Worm (Caenorhabditis elegans) whole organism, L1 larva: Measurements from ENCODE around the gene K04A8.19.

ENCODE experiments used
- aha-1 ChIP-seq: fragments of 150-350 bp; optimal IDR thresholded peaks from 2 replicates; lab custom pipeline; 2014; ENCODE audit warnings: missing biosample characterization, missing genetic modification characterization
- ama-1 ChIP-seq: fragments of 150-350 bp; optimal IDR thresholded peaks from 2 replicates; lab custom pipeline; 2014
- blmp-1 ChIP-seq: fragments of 150-350 bp; optimal IDR thresholded peaks from 2 replicates; lab custom pipeline; 2014; ENCODE audit warnings: missing biosample characterization, missing genetic modification characterization
- ceh-8 ChIP-seq: fragments of 200-800 bp; sonication (Bioruptor generic); optimal IDR thresholded peaks from 2 replicates; lab custom pipeline; 2018; ENCODE audit warnings: mild to moderate bottlenecking, missing genetic modification characterization, moderate library complexity, missing compliant biosample characterization
- ceh-90 ChIP-seq: sonication (generic microtip); optimal IDR thresholded peaks from 2 replicates; lab custom pipeline; 2016; ENCODE audit warnings: missing genetic modification characterization, missing compliant biosample characterization
- ces-1 ChIP-seq: fragments of 150-350 bp; optimal IDR thresholded peaks from 2 replicates; lab custom pipeline; 2014; ENCODE audit warnings: missing biosample characterization, missing genetic modification reagents, missing genetic modification characterization
- dsc-1 ChIP-seq: sonication (generic microtip); optimal IDR thresholded peaks from 2 replicates; lab custom pipeline; 2016; ENCODE audit warnings: mild to moderate bottlenecking, missing genetic modification characterization, missing compliant biosample characterization
- efl-3 ChIP-seq: fragments of 200-800 bp; sonication (Bioruptor generic); optimal IDR thresholded peaks from 2 replicates; lab custom pipeline; 2018; ENCODE audit warnings: mild to moderate bottlenecking, missing genetic modification characterization, missing compliant biosample characterization
- egl-13 ChIP-seq: sonication (generic microtip); optimal IDR thresholded peaks from 2 replicates; lab custom pipeline; 2016; ENCODE audit warnings: missing genotype, missing genetic modification reagents, missing genetic modification characterization, missing compliant biosample characterization
- egl-27 ChIP-seq, 2 experiments: fragments of 150-350 bp in 1 of 2; sonication (generic microtip); optimal IDR thresholded peaks; 3 replicates each; lab custom pipeline; 2017 to 2018; ENCODE audit warnings: missing biosample characterization in 2 of 2, missing genetic modification characterization in 2 of 2, missing genetic modification reagents in 2 of 2
- elt-2 ChIP-seq: sonication (generic microtip); optimal IDR thresholded peaks from 2 replicates; lab custom pipeline; 2016; ENCODE audit warnings: missing genetic modification characterization, mild to moderate bottlenecking, inconsistent platforms, missing compliant biosample characterization, missing genetic modification reagents
- elt-3 ChIP-seq, 6 experiments: fragments of 150-350 bp in 1 of 6; sonication (generic microtip); optimal IDR thresholded peaks; 2 replicates each; lab custom pipeline; 2017 to 2018; ENCODE audit warnings: missing biosample characterization in 6 of 6, missing genetic modification characterization in 6 of 6, inconsistent platforms in 1 of 6
- fkh-10 ChIP-seq: sonication (generic microtip); optimal IDR thresholded peaks from 2 replicates; lab custom pipeline; 2017; ENCODE audit warnings: missing biosample characterization, missing genetic modification reagents, missing genetic modification characterization
- fkh-4 ChIP-seq: sonication (generic microtip); optimal IDR thresholded peaks from 2 replicates; lab custom pipeline; 2016; ENCODE audit warnings: missing compliant biosample characterization, missing genetic modification characterization, borderline replicate concordance
- grh-1 ChIP-seq: fragments of 200-800 bp; sonication (Bioruptor generic); IDR thresholded peaks from 2 replicates; pipeline ENCODE4 v1.3.6; 2022; ENCODE audit warnings: missing genetic modification reagents, missing genetic modification characterization, missing compliant biosample characterization
- irx-1 ChIP-seq: sonication (generic microtip); optimal IDR thresholded peaks from 2 replicates; lab custom pipeline; 2016; ENCODE audit warnings: missing genetic modification characterization, missing compliant biosample characterization
- jun-1 ChIP-seq: fragments of 150-350 bp; optimal IDR thresholded peaks from 2 replicates; lab custom pipeline; 2014; ENCODE audit warnings: missing biosample characterization, missing genetic modification reagents, missing genetic modification characterization
- lin-13 ChIP-seq: fragments of 150-350 bp; optimal IDR thresholded peaks from 2 replicates; lab custom pipeline; 2014; ENCODE audit warnings: missing biosample characterization, missing genetic modification reagents, missing genetic modification characterization
- lin-14 ChIP-seq: fragments of 200-800 bp; sonication (Bioruptor generic); optimal IDR thresholded peaks from 2 replicates; lab custom pipeline; 2018; ENCODE audit warnings: mild to moderate bottlenecking, missing genetic modification characterization, moderate library complexity, missing compliant biosample characterization
- lin-35 ChIP-seq, 2 experiments: fragments of 150-350 bp; optimal IDR thresholded peaks; 2 replicates each; lab custom pipeline; 2014; ENCODE audit warnings: missing biosample characterization in 2 of 2, missing genetic modification characterization in 2 of 2, missing genetic modification reagents in 2 of 2
- lir-3 ChIP-seq: sonication (generic microtip); optimal IDR thresholded peaks from 2 replicates; lab custom pipeline; 2016; ENCODE audit warnings: mild to moderate bottlenecking, missing genetic modification characterization, moderate library complexity, missing compliant biosample characterization; ENCODE audit not compliant: poor library complexity
- lsy-2 ChIP-seq, 2 experiments: fragments of 150-350 bp; optimal IDR thresholded peaks; 2 replicates each; lab custom pipeline; 2014; ENCODE audit warnings: missing biosample characterization in 2 of 2, missing genetic modification characterization in 2 of 2
- mab-9 ChIP-seq: fragments of 200-800 bp; sonication (Bioruptor generic); IDR thresholded peaks from 2 replicates; pipeline ENCODE4 v1.3.6; 2022; ENCODE audit warnings: missing genetic modification reagents, missing genetic modification characterization, missing compliant biosample characterization
- mef-2 ChIP-seq: fragments of 150-350 bp; optimal IDR thresholded peaks from 2 replicates; lab custom pipeline; 2014; ENCODE audit warnings: missing biosample characterization, missing genetic modification characterization
- mep-1 ChIP-seq: fragments of 150-350 bp; optimal IDR thresholded peaks from 2 replicates; lab custom pipeline; 2014; ENCODE audit warnings: missing biosample characterization, missing genetic modification characterization
- nhr-19 ChIP-seq: fragments of 200-800 bp; sonication (Bioruptor generic); conservative IDR thresholded peaks from 2 replicates; pipeline ENCODE4 v1.3.6; 2022; ENCODE audit warnings: missing genetic modification characterization, missing compliant biosample characterization
- nhr-20 ChIP-seq: sonication (generic microtip); optimal IDR thresholded peaks from 2 replicates; lab custom pipeline; 2016; ENCODE audit warnings: mild to moderate bottlenecking, missing genetic modification characterization, missing compliant biosample characterization
- nhr-47 ChIP-seq: sonication (generic microtip); optimal IDR thresholded peaks from 2 replicates; lab custom pipeline; 2016; ENCODE audit warnings: mild to moderate bottlenecking, missing genetic modification characterization, moderate library complexity, missing compliant biosample characterization
- nhr-76 ChIP-seq: sonication (generic microtip); optimal IDR thresholded peaks from 2 replicates; lab custom pipeline; 2017; ENCODE audit warnings: missing biosample characterization, missing genetic modification characterization
- nhr-84 ChIP-seq: sonication (generic microtip); optimal IDR thresholded peaks from 2 replicates; lab custom pipeline; 2017; ENCODE audit warnings: missing biosample characterization, missing genetic modification characterization
- nhr-85 ChIP-seq: sonication (generic microtip); peaks from one replicate; lab custom pipeline; 2016; ENCODE audit warnings: missing genetic modification characterization, inconsistent platforms, missing compliant biosample characterization
- pag-3 ChIP-seq: sonication (generic microtip); optimal IDR thresholded peaks from 2 replicates; lab custom pipeline; 2017; ENCODE audit warnings: missing genetic modification characterization, mild to moderate bottlenecking, missing compliant biosample characterization, antibody characterized with exemption, borderline replicate concordance; ENCODE audit not compliant: insufficient read depth
- rnt-1 ChIP-seq: sonication (generic microtip); optimal IDR thresholded peaks from 2 replicates; lab custom pipeline; 2016; ENCODE audit warnings: mild to moderate bottlenecking, missing genetic modification characterization, moderate library complexity, missing compliant biosample characterization
- skn-1 ChIP-seq: fragments of 150-350 bp; optimal IDR thresholded peaks from 2 replicates; lab custom pipeline; 2014; ENCODE audit warnings: missing biosample characterization, missing genetic modification characterization
- snu-23 ChIP-seq: sonication (generic microtip); optimal IDR thresholded peaks from 2 replicates; lab custom pipeline; 2016; ENCODE audit warnings: missing genetic modification characterization, missing compliant biosample characterization
- sox-4 ChIP-seq: sonication (generic microtip); optimal IDR thresholded peaks from 2 replicates; lab custom pipeline; 2016; ENCODE audit warnings: missing genetic modification characterization, missing compliant biosample characterization
- swsn-7 ChIP-seq: sonication (generic microtip); optimal IDR thresholded peaks from 2 replicates; lab custom pipeline; 2016; ENCODE audit warnings: missing genetic modification characterization, missing compliant biosample characterization
- tbx-2 ChIP-seq: sonication (generic microtip); optimal IDR thresholded peaks from 2 replicates; lab custom pipeline; 2016; ENCODE audit warnings: missing genetic modification characterization, missing compliant biosample characterization
- unc-130 ChIP-seq: fragments of 150-350 bp; optimal IDR thresholded peaks from 2 replicates; lab custom pipeline; 2017; ENCODE audit warnings: missing biosample characterization, missing genetic modification characterization, inconsistent platforms
- unc-30 ChIP-seq: sonication (generic microtip); optimal IDR thresholded peaks from 2 replicates; lab custom pipeline; 2017; ENCODE audit warnings: missing biosample characterization, missing genetic modification characterization
- unc-86 ChIP-seq: sonication (generic microtip); optimal IDR thresholded peaks from 2 replicates; lab custom pipeline; 2016; ENCODE audit warnings: missing genetic modification characterization, missing compliant biosample characterization
- unc-98 ChIP-seq: fragments of 200-800 bp; sonication (Bioruptor generic); IDR thresholded peaks from 2 replicates; pipeline ENCODE4 v1.3.6; 2022; ENCODE audit warnings: missing genetic modification characterization, missing compliant biosample characterization
- xbp-1 ChIP-seq: sonication (generic microtip); optimal IDR thresholded peaks from 2 replicates; lab custom pipeline; 2016; ENCODE audit warnings: missing genetic modification characterization, missing compliant biosample characterization
- zip-4 ChIP-seq: fragments of 200-800 bp; sonication (Bioruptor generic); optimal IDR thresholded peaks from 2 replicates; lab custom pipeline; 2018; ENCODE audit warnings: mild to moderate bottlenecking, missing genetic modification characterization, moderate library complexity, missing compliant biosample characterization
- ztf-11 ChIP-seq, 2 experiments: sonication (generic microtip); optimal IDR thresholded peaks; 2 replicates each; lab custom pipeline; 2016 to 2017; ENCODE audit warnings: missing genetic modification characterization in 2 of 2, missing biosample characterization in 1 of 2, missing compliant biosample characterization in 1 of 2

Gene K04A8.19

ce11 chrV:6517305-6518224, 36.6 kb downstream of the K04A8.19 start (continued):
- TF ChIP-seq rnt-1 (peak; percentile 52), lin-13 (peak; percentile 17), tbx-2 (tag; lab: Kevin White, UChicago) (peak; percentile 27), xbp-1 (no peak), skn-1 (tag; lab: Kevin White, UChicago) (no peak), pag-3 (peak; percentile 77), mep-1 (tag; lab: Kevin White, UChicago) (peak; percentile 57), ama-1 (lab: Kevin White, UChicago) (peak; percentile 31), efl-3 (GFP tag; lab: Kevin White, UChicago) (no peak), unc-130 (tag; lab: Kevin White, UChicago) (peak; percentile 8), jun-1 (tag; lab: Kevin White, UChicago) (no peak), nhr-85 (tag; lab: Kevin White, UChicago) (peak; percentile 88), mab-9 (GFP tag; lab: Robert Waterston, UW) (no peak), lsy-2 (tag; optimal IDR thresholded peaks at IDR 0.05; lab: Kevin White, UChicago) (peak; percentile 8 to 33), elt-3 (tag; optimal IDR thresholded peaks at IDR 0.05; lab: Kevin White, UChicago) (peak in 2 of 6 experiments; percentile 55 to 72), ztf-11 (tag; optimal IDR thresholded peaks at IDR 0.05; lab: Kevin White, UChicago) (no peak), lir-3 (tag; lab: Kevin White, UChicago) (peak; percentile 5), ceh-8 (GFP tag; lab: Kevin White, UChicago) (no peak), irx-1 (tag; lab: Kevin White, UChicago) (peak; percentile 6), nhr-19 (GFP tag; lab: Robert Waterston, UW) (peak; percentile 70), lin-35 (GFP tag; optimal IDR thresholded peaks at IDR 0.05; lab: Kevin White, UChicago) (peak; percentile 22 to 29), mef-2 (tag; lab: Kevin White, UChicago) (no peak), nhr-20 (tag; lab: Kevin White, UChicago) (peak; percentile 55), swsn-7 (tag; lab: Kevin White, UChicago) (peak; percentile 27), zip-4 (GFP tag; lab: Kevin White, UChicago) (no peak)

ce11 chrV:6516491-6517304, 37.5 kb downstream of the K04A8.19 start, which contains the start of gene mdh-1:
Gene mdh-1, minus strand, starts transcription at chrV:6516526.
- TF ChIP-seq elt-2 (tag; lab: Kevin White, UChicago) (peak; percentile 29), ces-1 (GFP tag; lab: Kevin White, UChicago) (no peak), lin-35 (GFP tag; optimal IDR thresholded peaks at IDR 0.05; lab: Kevin White, UChicago) (peak; percentile 30 to 71), fkh-10 (GFP tag; lab: Kevin White, UChicago) (no peak), unc-98 (GFP tag; lab: Robert Waterston, UW) (no peak), nhr-84 (tag; lab: Kevin White, UChicago) (no peak), snu-23 (GFP tag; lab: Kevin White, UChicago) (no peak), ceh-90 (tag; lab: Kevin White, UChicago) (no peak), lir-3 (tag; lab: Kevin White, UChicago) (no peak), aha-1 (tag; lab: Kevin White, UChicago) (no peak), unc-30 (tag; lab: Kevin White, UChicago) (no peak), tbx-2 (tag; lab: Kevin White, UChicago) (no peak), unc-130 (tag; lab: Kevin White, UChicago) (no peak), swsn-7 (tag; lab: Kevin White, UChicago) (no peak), skn-1 (tag; lab: Kevin White, UChicago) (no peak), egl-27 (tag; optimal IDR thresholded peaks at IDR 0.05; lab: Kevin White, UChicago) (peak in 1 of 2 experiments; percentile 25), mef-2 (tag; lab: Kevin White, UChicago) (no peak), dsc-1 (tag; lab: Kevin White, UChicago) (no peak), unc-86 (tag; lab: Kevin White, UChicago) (no peak), fkh-4 (tag; lab: Kevin White, UChicago) (no peak), lin-14 (GFP tag; lab: Kevin White, UChicago) (peak; percentile 58), blmp-1 (peak; percentile 62), sox-4 (no peak), nhr-76 (tag; lab: Kevin White, UChicago) (no peak), ceh-8 (GFP tag; lab: Kevin White, UChicago) (no peak), irx-1 (tag; lab: Kevin White, UChicago) (no peak), nhr-47 (peak; percentile 13), egl-13 (tag; lab: Kevin White, UChicago) (no peak), mep-1 (tag; lab: Kevin White, UChicago) (peak; percentile 7), grh-1 (GFP tag; lab: Robert Waterston, UW) (no peak), mab-9 (GFP tag; lab: Robert Waterston, UW) (no peak), efl-3 (GFP tag; lab: Kevin White, UChicago) (no peak), xbp-1 (no peak)
